Fruit fly (Drosophila melanogaster) whole organism, embryonic: ENCODE measurements around the gene CG13481.

Experiments
- CG4424 ChIP-seq: fragments of 200-800 bp; sonication (Bioruptor generic); optimal IDR thresholded peaks from 3 replicates; lab custom pipeline; 2016; ENCODE audit warnings: missing biosample characterization, missing genetic modification characterization
- CG8388 ChIP-seq: fragments of 200-800 bp; sonication (Bioruptor generic); optimal IDR thresholded peaks from 2 replicates; lab custom pipeline; 2019; ENCODE audit warnings: missing biosample characterization, mild to moderate bottlenecking, missing genetic modification characterization, moderate library complexity
- disco-r ChIP-seq: fragments of 200-800 bp; sonication (Bioruptor generic); optimal IDR thresholded peaks from 2 replicates; lab custom pipeline; 2016; ENCODE audit warnings: missing biosample characterization, missing genetic modification characterization
- nmo ChIP-seq: fragments of 200-800 bp; sonication (Bioruptor generic); optimal IDR thresholded peaks from 2 replicates; lab custom pipeline; 2018; ENCODE audit warnings: missing biosample characterization, mild to moderate bottlenecking, missing genetic modification characterization, moderate library complexity
- pho ChIP-seq: fragments of 200-800 bp; sonication (Bioruptor generic); optimal IDR thresholded peaks from 2 replicates; lab custom pipeline; 2016; ENCODE audit warnings: missing biosample characterization, missing genetic modification characterization
- wdn ChIP-seq: fragments of 200-800 bp; sonication (Bioruptor generic); IDR thresholded peaks from 2 replicates; pipeline ENCODE4 v1.3.6; 2022; ENCODE audit warnings: missing biosample characterization, missing genetic modification characterization

DNA sequence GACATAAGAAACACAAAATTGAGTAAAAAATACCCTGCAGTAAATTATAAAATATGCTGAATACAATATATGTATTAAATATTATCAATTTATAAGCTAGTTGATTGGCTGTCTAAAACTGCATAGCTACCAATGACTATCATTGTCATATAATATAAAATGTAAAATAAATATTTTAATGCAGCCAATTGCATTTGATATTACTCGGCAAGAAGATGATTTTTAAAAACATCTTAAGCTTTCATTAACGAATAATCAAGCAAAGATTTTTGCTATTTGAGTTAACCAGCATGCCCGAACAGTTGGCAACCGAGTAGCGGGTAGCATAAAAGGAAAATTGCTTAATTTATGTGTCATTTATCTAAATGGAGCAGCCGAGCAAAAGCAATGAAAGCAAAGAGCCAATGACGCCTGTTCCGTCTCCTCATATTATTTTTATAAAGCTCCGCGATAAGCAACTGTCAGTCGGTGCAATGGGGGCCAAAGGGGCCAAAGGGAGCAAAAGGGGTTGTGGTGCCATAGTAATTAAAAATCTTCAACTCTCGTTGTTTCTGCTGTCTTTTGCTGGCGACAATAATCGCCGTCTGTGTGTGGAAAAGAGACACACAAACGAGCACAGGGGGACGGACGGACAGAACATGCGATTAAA lies 6.3 kb downstream of the CG13481 start:
- TF ChIP-seq CG8388 (GFP tag; lab: Kevin White, UChicago) = peak; percentile 38
- peak; percentile 34 for TF ChIP-seq CG4424 (GFP tag; lab: Kevin White, UChicago)
- no peak for TF ChIP-seq pho (GFP tag; lab: Kevin White, UChicago)
- no peak for TF ChIP-seq disco-r (GFP tag; lab: Kevin White, UChicago)
- peak; percentile 71 for TF ChIP-seq nmo (GFP tag; lab: Kevin White, UChicago)
- TF ChIP-seq wdn = no peak
